Fruit fly (Drosophila melanogaster) whole organism, embryonic: ENCODE results near the gene Sbf.

Source experiments
- Ada2b ChIP-seq: fragments of 200-800 bp; sonication (Bioruptor generic); IDR thresholded peaks from 2 replicates; pipeline ENCODE4 v1.3.6; 2022; ENCODE audit warnings: missing biosample characterization, missing genetic modification characterization
- Atf-2 ChIP-seq: fragments of 200-800 bp; sonication (Bioruptor generic); optimal IDR thresholded peaks from 2 replicates; lab custom pipeline; 2016; ENCODE audit warnings: missing biosample characterization, missing genetic modification characterization
- Atf3 ChIP-seq: fragments of 200-800 bp; sonication (Bioruptor generic); optimal IDR thresholded peaks from 3 replicates; lab custom pipeline; 2016; ENCODE audit warnings: missing biosample characterization, missing genetic modification characterization
- CG12769 ChIP-seq: fragments of 200-800 bp; sonication (Bioruptor generic); optimal IDR thresholded peaks from 2 replicates; lab custom pipeline; 2019; ENCODE audit warnings: missing biosample characterization, mild to moderate bottlenecking, missing genetic modification characterization, moderate library complexity
- CG13894 ChIP-seq: fragments of 200-800 bp; sonication (Bioruptor generic); optimal IDR thresholded peaks from 3 replicates; lab custom pipeline; 2018; ENCODE audit warnings: missing biosample characterization, mild to moderate bottlenecking, missing genetic modification characterization, moderate library complexity
- CG18011 ChIP-seq: fragments of 200-800 bp; sonication (Bioruptor generic); optimal IDR thresholded peaks from 2 replicates; lab custom pipeline; 2017; ENCODE audit warnings: missing biosample characterization, missing genetic modification characterization, mild to moderate bottlenecking, moderate library complexity, missing genotype
- CG18619 ChIP-seq: fragments of 200-800 bp; sonication (Bioruptor generic); optimal IDR thresholded peaks from 3 replicates; lab custom pipeline; 2017; ENCODE audit warnings: missing biosample characterization, mild to moderate bottlenecking, missing genetic modification characterization
- CG31224 ChIP-seq: fragments of 200-800 bp; sonication (Bioruptor generic); IDR thresholded peaks from 2 replicates; pipeline ENCODE4 v1.3.6; 2022; ENCODE audit warnings: missing biosample characterization, missing genetic modification characterization
- CG31388 ChIP-seq: fragments of 200-800 bp; sonication (Bioruptor generic); optimal IDR thresholded peaks from 2 replicates; lab custom pipeline; 2016; ENCODE audit warnings: missing biosample characterization, missing genetic modification characterization
- CG31441 ChIP-seq: fragments of 200-800 bp; sonication (Bioruptor generic); IDR thresholded peaks from 2 replicates; pipeline ENCODE4 v1.3.6; 2022; ENCODE audit warnings: missing biosample characterization, missing genetic modification characterization
- CG6654 ChIP-seq: fragments of 200-800 bp; sonication (Bioruptor generic); optimal IDR thresholded peaks from 2 replicates; lab custom pipeline; 2017; ENCODE audit warnings: missing biosample characterization, mild to moderate bottlenecking, missing genetic modification characterization
- CG7271 ChIP-seq: fragments of 200-800 bp; sonication (Bioruptor generic); optimal IDR thresholded peaks from 2 replicates; lab custom pipeline; 2018; ENCODE audit warnings: missing biosample characterization, mild to moderate bottlenecking, missing genetic modification characterization, moderate library complexity
- CG7556 ChIP-seq: fragments of 200-800 bp; sonication (Bioruptor generic); optimal IDR thresholded peaks from 2 replicates; lab custom pipeline; 2017; ENCODE audit warnings: missing biosample characterization, mild to moderate bottlenecking, missing genetic modification characterization
- CG7963 ChIP-seq: fragments of 200-800 bp; sonication (Bioruptor generic); IDR thresholded peaks from 3 replicates; pipeline ENCODE4 v1.3.6; 2022; ENCODE audit warnings: missing biosample characterization, missing genetic modification characterization; ENCODE audit not compliant: partially characterized antibody
- CG8290 ChIP-seq, 3 experiments: fragments of 200-800 bp; sonication (Bioruptor generic); optimal IDR thresholded peaks; 2 replicates each; lab custom pipeline; 2016 to 2019; ENCODE audit warnings: missing biosample characterization in 3 of 3, missing genetic modification characterization in 3 of 3, mild to moderate bottlenecking in 2 of 3, moderate library complexity in 1 of 3
- Camta ChIP-seq: fragments of 200-800 bp; sonication (Bioruptor generic); optimal IDR thresholded peaks from 2 replicates; lab custom pipeline; 2016; ENCODE audit warnings: missing biosample characterization, missing genetic modification characterization
- D19A ChIP-seq: fragments of 200-800 bp; optimal IDR thresholded peaks from 3 replicates; lab custom pipeline; 2019; ENCODE audit warnings: missing biosample characterization, mild to moderate bottlenecking, missing genetic modification characterization, moderate library complexity
- Deaf1 ChIP-seq: fragments of 200-800 bp; optimal IDR thresholded peaks from 3 replicates; lab custom pipeline; 2019; ENCODE audit warnings: missing biosample characterization, mild to moderate bottlenecking, missing genetic modification characterization, moderate library complexity
- Hr51 ChIP-seq, 2 experiments: fragments of 200-800 bp; sonication (Bioruptor generic); optimal IDR thresholded peaks; 2 replicates in 1 of 2; 3 replicates in 1 of 2; lab custom pipeline; 2016 to 2018; ENCODE audit warnings: missing biosample characterization in 2 of 2, missing genetic modification characterization in 2 of 2, mild to moderate bottlenecking in 1 of 2, moderate library complexity in 1 of 2
- MBD-R2 ChIP-seq: fragments of 200-800 bp; sonication (Bioruptor generic); IDR thresholded peaks from 2 replicates; pipeline ENCODE4 v1.3.6; 2022; ENCODE audit warnings: missing biosample characterization, missing genetic modification characterization
- Med ChIP-seq: fragments of 200-800 bp; sonication (Bioruptor generic); peaks from one replicate; lab custom pipeline; 2016; ENCODE audit warnings: missing biosample characterization, missing genetic modification characterization, mild to moderate bottlenecking, inconsistent platforms, moderate library complexity
- NFAT ChIP-seq: fragments of 200-800 bp; sonication (Bioruptor generic); IDR thresholded peaks from 2 replicates; pipeline ENCODE4 v1.3.6; 2022; ENCODE audit warnings: missing biosample characterization, missing genetic modification characterization
- Nf-YC ChIP-seq: fragments of 200-800 bp; optimal IDR thresholded peaks from 3 replicates; lab custom pipeline; 2019; ENCODE audit warnings: missing biosample characterization, mild to moderate bottlenecking, missing genetic modification characterization, moderate library complexity
- Ptx1 ChIP-seq: fragments of 200-800 bp; sonication (Bioruptor generic); IDR thresholded peaks from 2 replicates; pipeline ENCODE4 v1.3.6; 2022; ENCODE audit warnings: missing biosample characterization, missing genetic modification characterization
- ab ChIP-seq: fragments of 200-800 bp; sonication (Bioruptor generic); optimal IDR thresholded peaks from 2 replicates; lab custom pipeline; 2016; ENCODE audit warnings: missing biosample characterization, missing genetic modification characterization
- bbx ChIP-seq: fragments of 200-800 bp; sonication (Bioruptor generic); IDR thresholded peaks from 2 replicates; pipeline ENCODE4 v1.3.6; 2022; ENCODE audit warnings: missing biosample characterization, missing genetic modification characterization; ENCODE audit not compliant: partially characterized antibody
- bowl ChIP-seq: fragments of 200-800 bp; sonication (Bioruptor generic); IDR thresholded peaks from 2 replicates; pipeline ENCODE4 v1.3.6; 2022; ENCODE audit warnings: missing biosample characterization, missing genetic modification characterization
- bsh ChIP-seq, 2 experiments: fragments of 200-800 bp; sonication (Bioruptor generic); optimal IDR thresholded peaks; 2 replicates each; lab custom pipeline; 2017 to 2018; ENCODE audit warnings: mild to moderate bottlenecking in 2 of 2, missing biosample characterization in 2 of 2, missing genetic modification characterization in 2 of 2, moderate library complexity in 1 of 2
- crol ChIP-seq: fragments of 200-800 bp; sonication (Bioruptor generic); IDR thresholded peaks from 2 replicates; pipeline ENCODE4 v1.3.6; 2022; ENCODE audit warnings: missing biosample characterization, missing genetic modification characterization
- crp ChIP-seq, 2 experiments: fragments of 200-800 bp; sonication (Bioruptor generic); optimal IDR thresholded peaks; 2 replicates in 1 of 2; 3 replicates in 1 of 2; lab custom pipeline; 2017; ENCODE audit warnings: missing biosample characterization in 2 of 2, missing genetic modification characterization in 2 of 2, mild to moderate bottlenecking in 1 of 2, moderate library complexity in 1 of 2
- da ChIP-seq: fragments of 200-800 bp; sonication (Bioruptor generic); optimal IDR thresholded peaks from 2 replicates; lab custom pipeline; 2016; ENCODE audit warnings: missing biosample characterization, missing genetic modification characterization
- dm ChIP-seq: fragments of 200-800 bp; sonication (Bioruptor generic); optimal IDR thresholded peaks from 3 replicates; lab custom pipeline; 2016; ENCODE audit warnings: missing biosample characterization, missing genetic modification characterization
- gt ChIP-seq: fragments of 200-800 bp; sonication (Bioruptor generic); IDR thresholded peaks from 2 replicates; pipeline ENCODE4 v1.3.6; 2022; ENCODE audit warnings: missing biosample characterization, missing genetic modification characterization
- inv ChIP-seq: fragments of 200-800 bp; sonication (Bioruptor generic); IDR thresholded peaks from 2 replicates; pipeline ENCODE4 v1.3.6; 2022; ENCODE audit warnings: missing biosample characterization, missing genetic modification characterization; ENCODE audit not compliant: partially characterized antibody
- jumu ChIP-seq: fragments of 200-800 bp; sonication (Bioruptor generic); optimal IDR thresholded peaks from 3 replicates; lab custom pipeline; 2016; ENCODE audit warnings: missing biosample characterization, missing genetic modification characterization
- kah ChIP-seq: fragments of 200-800 bp; sonication (Bioruptor generic); optimal IDR thresholded peaks from 2 replicates; lab custom pipeline; 2018; ENCODE audit warnings: missing biosample characterization, mild to moderate bottlenecking, missing genetic modification characterization
- maf-S ChIP-seq: fragments of 200-800 bp; sonication (Bioruptor generic); optimal IDR thresholded peaks from 2 replicates; lab custom pipeline; 2016; ENCODE audit warnings: missing biosample characterization, missing genetic modification characterization
- pho ChIP-seq: fragments of 200-800 bp; sonication (Bioruptor generic); optimal IDR thresholded peaks from 2 replicates; lab custom pipeline; 2016; ENCODE audit warnings: missing biosample characterization, missing genetic modification characterization
- rib ChIP-seq: fragments of 200-800 bp; sonication (Bioruptor generic); IDR thresholded peaks from 2 replicates; pipeline ENCODE4 v1.3.6; 2022; ENCODE audit warnings: missing biosample characterization, missing genetic modification characterization
- ro ChIP-seq: fragments of 200-800 bp; sonication (Bioruptor generic); IDR thresholded peaks from 2 replicates; pipeline ENCODE4 v1.3.6; 2022; ENCODE audit warnings: missing biosample characterization, missing genetic modification characterization
- row ChIP-seq: fragments of 200-800 bp; sonication (Bioruptor generic); IDR thresholded peaks from 3 replicates; pipeline ENCODE4 v1.3.6; 2022; ENCODE audit warnings: missing biosample characterization, missing genetic modification characterization
- slp2 ChIP-seq: fragments of 200-800 bp; sonication (Bioruptor generic); optimal IDR thresholded peaks from 2 replicates; lab custom pipeline; 2016; ENCODE audit warnings: missing biosample characterization, missing genetic modification characterization
- stc ChIP-seq: fragments of 200-800 bp; sonication (Bioruptor generic); IDR thresholded peaks from 2 replicates; pipeline ENCODE4 v1.3.6; 2022; ENCODE audit warnings: missing biosample characterization, missing genetic modification characterization
- stwl ChIP-seq: fragments of 200-800 bp; sonication (Bioruptor generic); optimal IDR thresholded peaks from 3 replicates; lab custom pipeline; 2018; ENCODE audit warnings: missing biosample characterization, mild to moderate bottlenecking, missing genetic modification characterization, moderate library complexity
- tap ChIP-seq: fragments of 200-800 bp; optimal IDR thresholded peaks from 3 replicates; lab custom pipeline; 2019; ENCODE audit warnings: missing biosample characterization, mild to moderate bottlenecking, missing genetic modification characterization, moderate library complexity
- tgo ChIP-seq: fragments of 200-800 bp; sonication (Bioruptor generic); IDR thresholded peaks from 3 replicates; pipeline ENCODE4 v1.3.6; 2022; ENCODE audit warnings: missing biosample characterization, missing genetic modification characterization
- tin ChIP-seq: fragments of 200-800 bp; sonication (Bioruptor generic); optimal IDR thresholded peaks from 3 replicates; lab custom pipeline; 2016; ENCODE audit warnings: missing biosample characterization, missing genetic modification characterization
- twi ChIP-seq: fragments of 200-800 bp; optimal IDR thresholded peaks from 2 replicates; lab custom pipeline; 2019; ENCODE audit warnings: missing biosample characterization, mild to moderate bottlenecking, missing genetic modification characterization, moderate library complexity
- wek ChIP-seq: fragments of 200-800 bp; sonication (Bioruptor generic); optimal IDR thresholded peaks from 3 replicates; lab custom pipeline; 2018; ENCODE audit warnings: missing biosample characterization, mild to moderate bottlenecking, missing genetic modification characterization, moderate library complexity
- wor ChIP-seq: fragments of 200-800 bp; sonication (Bioruptor generic); IDR thresholded peaks from 2 replicates; pipeline ENCODE4 v1.3.6; 2022; ENCODE audit warnings: missing biosample characterization, missing genetic modification characterization

The Sbf gene

DNA sequence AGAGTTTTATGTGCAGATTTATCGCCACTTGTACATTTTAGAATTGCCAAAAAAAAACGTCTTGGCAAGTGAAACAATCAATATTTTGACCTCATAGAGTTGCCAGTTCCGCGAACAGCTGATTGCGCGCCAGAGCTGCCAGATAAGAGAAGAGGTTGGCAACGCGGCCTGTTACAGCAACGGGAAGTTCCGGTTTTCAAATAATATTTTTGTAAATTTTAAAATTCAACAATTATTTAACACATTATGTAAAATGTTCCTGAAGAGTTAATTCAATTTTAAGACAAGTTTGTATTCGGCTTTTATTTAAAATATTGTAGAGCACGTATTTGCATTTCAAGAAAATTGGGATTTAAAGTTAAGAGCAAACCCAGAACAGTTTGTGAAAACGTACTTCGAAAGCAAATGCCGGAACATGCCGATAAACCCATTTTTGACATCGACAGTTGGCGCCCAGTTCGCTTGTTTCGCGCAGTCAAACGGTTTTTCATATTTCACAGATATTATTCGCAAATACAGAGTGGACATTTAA lies 10.0 kb downstream of the Sbf start, which contains the start of the genes prd1 and HisCl1 (continued):
- peak; percentile 40 for TF ChIP-seq CG6654 (GFP tag; lab: Kevin White, UChicago)
- TF ChIP-seq row (GFP tag; lab: Robert Waterston, UW) = peak; percentile 94
- TF ChIP-seq Atf-2 (GFP tag; lab: Kevin White, UChicago) = peak; percentile 66
- no peak for TF ChIP-seq CG7963
- no peak; the same call in 1 of the 2 replicates for TF ChIP-seq rib (GFP tag; lab: Robert Waterston, UW)
- no peak for TF ChIP-seq wor (GFP tag; lab: Robert Waterston, UW)
- peak; percentile 78 for TF ChIP-seq CG18619 (GFP tag; lab: Kevin White, UChicago)
- peak; percentile 91 for TF ChIP-seq MBD-R2 (GFP tag; lab: Robert Waterston, UW)
- TF ChIP-seq NFAT = peak; percentile 61; the same call in 1 of the 2 replicates
- peak; percentile 53 for TF ChIP-seq Atf3 (GFP tag; lab: Kevin White, UChicago)
- TF ChIP-seq stc = peak; percentile 58; the same call in 1 of the 2 replicates
- peak; percentile 4 for TF ChIP-seq CG8290 (GFP tag; optimal IDR thresholded peaks at IDR 0.05; lab: Kevin White, UChicago)
- TF ChIP-seq CG8290 (tag; optimal IDR thresholded peaks at IDR 0.05; lab: Kevin White, UChicago) = no peak
- TF ChIP-seq CG12769 (tag; lab: Kevin White, UChicago) = no peak
- TF ChIP-seq jumu (GFP tag; lab: Kevin White, UChicago) = peak; percentile 37
- no peak for TF ChIP-seq CG31441
- TF ChIP-seq maf-S = peak; percentile 42
- TF ChIP-seq wek = no peak
- no peak for TF ChIP-seq CG18011 (GFP tag; lab: Kevin White, UChicago)
- TF ChIP-seq D19A = no peak
- peak; percentile 58 for TF ChIP-seq CG7556
- TF ChIP-seq Nf-YC (tag; lab: Kevin White, UChicago) = no peak
- peak; percentile 93 for TF ChIP-seq Med (GFP tag; lab: Kevin White, UChicago)
- no peak for TF ChIP-seq CG31224 (GFP tag; lab: Robert Waterston, UW)
- peak; percentile 65 for TF ChIP-seq stwl (tag; lab: Kevin White, UChicago)
- no peak for TF ChIP-seq tap (tag; lab: Kevin White, UChicago)
- TF ChIP-seq bsh (GFP tag; optimal IDR thresholded peaks at IDR 0.05; lab: Kevin White, UChicago) = no peak
- TF ChIP-seq dm (GFP tag; lab: Kevin White, UChicago) = peak; percentile 36
- TF ChIP-seq Ada2b (GFP tag; lab: Robert Waterston, UW) = no peak
- peak; percentile 60 for TF ChIP-seq pho
- peak; percentile 24 for TF ChIP-seq kah (GFP tag; lab: Kevin White, UChicago)
- TF ChIP-seq twi (tag; lab: Kevin White, UChicago) = peak; percentile 52
- TF ChIP-seq ab = no peak
- peak in 1 of 2 experiments; percentile 43 for TF ChIP-seq Hr51 (GFP tag; optimal IDR thresholded peaks at IDR 0.05; lab: Kevin White, UChicago)
- TF ChIP-seq inv (GFP tag; lab: Robert Waterston, UW) = no peak
- no peak for TF ChIP-seq gt
- TF ChIP-seq bbx (GFP tag; lab: Robert Waterston, UW) = no peak
- peak; percentile 90 to 98 for TF ChIP-seq crp (GFP tag; optimal IDR thresholded peaks at IDR 0.05; lab: Kevin White, UChicago)
- TF ChIP-seq CG31388 (GFP tag; lab: Kevin White, UChicago) = no peak
- peak; percentile 78 for TF ChIP-seq CG7271 (tag; lab: Kevin White, UChicago)
- no peak for TF ChIP-seq ro (GFP tag; lab: Robert Waterston, UW)
- TF ChIP-seq bowl (GFP tag; lab: Robert Waterston, UW) = no peak
- TF ChIP-seq tin (GFP tag; lab: Kevin White, UChicago) = peak; percentile 40
- no peak for TF ChIP-seq CG13894 (tag; lab: Kevin White, UChicago)
- TF ChIP-seq tgo = peak; percentile 53; the same call in 2 of the 3 replicates
- TF ChIP-seq crol = no peak
- TF ChIP-seq Ptx1 = peak; percentile 76
- no peak for TF ChIP-seq da (GFP tag; lab: Kevin White, UChicago)
- peak; percentile 59 for TF ChIP-seq Camta (GFP tag; lab: Kevin White, UChicago)
- TF ChIP-seq Deaf1 (tag; lab: Kevin White, UChicago) = no peak
- TF ChIP-seq slp2 (GFP tag; lab: Kevin White, UChicago) = peak; percentile 57
